Fruit fly (Drosophila melanogaster) S2 (cell line): Measurements from ENCODE around the gene Spx.

Experiments used
- CG8478 ChIP-seq: fragments of >200 bp; optimal IDR thresholded peaks from 2 replicates; lab custom pipeline; 2018
- CTCF ChIP-seq, 2 experiments: fragments of >200 bp; optimal IDR thresholded peaks; 2 replicates each; lab custom pipeline; 2018

- no peak for TF ChIP-seq CG8478 (lab: Kevin White, UChicago)
- no peak for TF ChIP-seq CTCF (optimal IDR thresholded peaks at IDR 0.05; lab: Kevin White, UChicago)
Measured at dm6 chrX:6219845-6220345, 35.7 kb upstream of the Spx start, which contains the start of gene Efr.
